Worm (Caenorhabditis elegans) whole organism, L4/young adult: ENCODE measurements around the gene lelo-3.

Experiments
- W03F9.2 ChIP-seq: fragments of 150-350 bp; optimal IDR thresholded peaks from 2 replicates; lab custom pipeline; 2014; ENCODE audit warnings: missing biosample characterization, missing genetic modification characterization
- dao-5 ChIP-seq: sonication (generic microtip); optimal IDR thresholded peaks from 2 replicates; lab custom pipeline; 2016; ENCODE audit warnings: missing genotype, missing genetic modification characterization, moderate library complexity, missing compliant biosample characterization
- him-1 ChIP-seq: sonication (generic microtip); optimal IDR thresholded peaks from 2 replicates; lab custom pipeline; 2016; ENCODE audit warnings: missing genotype, missing genetic modification reagents, missing genetic modification characterization, missing compliant biosample characterization

lelo-3 gene

ce11 chrX:6040435-6041093 is 18.2 kb upstream of the lelo-3 start:
- TF ChIP-seq him-1 (tag; lab: Kevin White, UChicago) = no peak
- TF ChIP-seq W03F9.2 (tag; lab: Kevin White, UChicago) = no peak
- no peak for TF ChIP-seq dao-5 (tag; lab: Kevin White, UChicago)

- no peak for TF ChIP-seq W03F9.2 (tag; lab: Kevin White, UChicago)
- no peak for TF ChIP-seq him-1 (tag; lab: Kevin White, UChicago)
- TF ChIP-seq dao-5 (tag; lab: Kevin White, UChicago) = no peak
Observed at ce11 chrX:6039544-6039943, 17.2 kb upstream of the lelo-3 start, which contains the start of gene hsp-25. Gene hsp-25 (minus strand): TSS chrX:6039644.

ce11 chrX:6031169-6031568 is 8.8 kb upstream of the lelo-3 start, which contains the start of gene ipp-5:
Gene ipp-5 (plus strand): TSS chrX:6031469.
- TF ChIP-seq him-1 (tag; lab: Kevin White, UChicago) (no peak), dao-5 (tag; lab: Kevin White, UChicago) (no peak), W03F9.2 (tag; lab: Kevin White, UChicago) (no peak)

ce11 chrX:6029075-6029474 is 6.7 kb upstream of the lelo-3 start:
- TF ChIP-seq W03F9.2 (tag; lab: Kevin White, UChicago) (no peak), dao-5 (tag; lab: Kevin White, UChicago) (no peak), him-1 (tag; lab: Kevin White, UChicago) (no peak)

ce11 chrX:6026732-6027528 is 4.6 kb upstream of the lelo-3 start:
- TF ChIP-seq W03F9.2 (tag; lab: Kevin White, UChicago) (no peak), him-1 (tag; lab: Kevin White, UChicago) (no peak), dao-5 (tag; lab: Kevin White, UChicago) (no peak)

ce11 chrX:6024977-6025376 is 2.6 kb upstream of the lelo-3 start:
- TF ChIP-seq dao-5 (tag; lab: Kevin White, UChicago) (no peak), W03F9.2 (tag; lab: Kevin White, UChicago) (no peak), him-1 (tag; lab: Kevin White, UChicago) (no peak)

- TF ChIP-seq him-1 (tag; lab: Kevin White, UChicago) (no peak), dao-5 (tag; lab: Kevin White, UChicago) (no peak), W03F9.2 (tag; lab: Kevin White, UChicago) (no peak)
Observed at ce11 chrX:6020782-6021181, 1.6 kb downstream of the lelo-3 start.

- no peak for TF ChIP-seq dao-5 (tag; lab: Kevin White, UChicago)
- TF ChIP-seq W03F9.2 (tag; lab: Kevin White, UChicago) = no peak
- no peak for TF ChIP-seq him-1 (tag; lab: Kevin White, UChicago)
Observed at ce11 chrX:6019886-6020469, 2.4 kb downstream of the lelo-3 start, which contains the start of gene C09B8.4. Gene C09B8.4 (minus strand): TSS chrX:6019936.

- TF ChIP-seq dao-5 (tag; lab: Kevin White, UChicago) = no peak
- TF ChIP-seq him-1 (tag; lab: Kevin White, UChicago) = no peak
- TF ChIP-seq W03F9.2 (tag; lab: Kevin White, UChicago) = no peak
Observed at ce11 chrX:6015096-6015495, 7.3 kb downstream of the lelo-3 start, which contains the start of gene C09B8.8. Gene C09B8.8 (plus strand): TSS chrX:6015492.

- no peak for TF ChIP-seq him-1 (tag; lab: Kevin White, UChicago)
- TF ChIP-seq dao-5 (tag; lab: Kevin White, UChicago) = no peak
- TF ChIP-seq W03F9.2 (tag; lab: Kevin White, UChicago) = no peak
Observed at ce11 chrX:6010573-6010972, 11.8 kb downstream of the lelo-3 start, which contains the start of gene C09B8.3. Gene C09B8.3 (minus strand): TSS chrX:6010673.

- TF ChIP-seq dao-5 (tag; lab: Kevin White, UChicago) (no peak), W03F9.2 (tag; lab: Kevin White, UChicago) (no peak), him-1 (tag; lab: Kevin White, UChicago) (no peak)
Observed at ce11 chrX:6004315-6004714, 18.1 kb downstream of the lelo-3 start.

- no peak for TF ChIP-seq W03F9.2 (tag; lab: Kevin White, UChicago)
- no peak for TF ChIP-seq dao-5 (tag; lab: Kevin White, UChicago)
- TF ChIP-seq him-1 (tag; lab: Kevin White, UChicago) = no peak
Observed at ce11 chrX:6003853-6004252, 18.5 kb downstream of the lelo-3 start, which contains the start of gene sups-1. Gene sups-1 (plus strand): TSS chrX:6004153.

ce11 chrX:6002479-6002878 is 19.9 kb downstream of the lelo-3 start:
- TF ChIP-seq him-1 (tag; lab: Kevin White, UChicago) (no peak), dao-5 (tag; lab: Kevin White, UChicago) (no peak), W03F9.2 (tag; lab: Kevin White, UChicago) (no peak)
